Fruit fly (Drosophila melanogaster) whole organism, embryonic: ENCODE results near the gene Neurl4.
A peak's percentile ranks its signal among the peaks of the same experiment; 100 is the strongest.

Experiments
- B-H2 ChIP-seq: fragments of 200-800 bp; sonication (Bioruptor generic); optimal IDR thresholded peaks from 2 replicates; lab custom pipeline; 2018; ENCODE audit warnings: missing biosample characterization, mild to moderate bottlenecking, missing genetic modification characterization
- Bdp1 ChIP-seq: fragments of 200-800 bp; sonication (Bioruptor generic); optimal IDR thresholded peaks from 3 replicates; lab custom pipeline; 2016; ENCODE audit warnings: missing biosample characterization, missing genetic modification characterization
- Bteb2 ChIP-seq: fragments of 200-800 bp; sonication (Bioruptor generic); optimal IDR thresholded peaks from 2 replicates; lab custom pipeline; 2016; ENCODE audit warnings: missing biosample characterization, missing genetic modification characterization
- C15 ChIP-seq: fragments of 200-800 bp; sonication (Bioruptor generic); IDR thresholded peaks from 3 replicates; pipeline ENCODE4 v1.3.6; 2022; ENCODE audit warnings: missing biosample characterization, missing genetic modification characterization
- CG10366 ChIP-seq: fragments of 200-800 bp; sonication (Bioruptor generic); IDR thresholded peaks from 2 replicates; pipeline ENCODE4 v1.3.6; 2022; ENCODE audit warnings: missing biosample characterization, missing genetic modification characterization
- CG10654 ChIP-seq: fragments of 200-800 bp; sonication (Bioruptor generic); optimal IDR thresholded peaks from 2 replicates; lab custom pipeline; 2016; ENCODE audit warnings: missing biosample characterization, missing genetic modification characterization
- CG12219 ChIP-seq: fragments of 200-800 bp; sonication (Bioruptor generic); optimal IDR thresholded peaks from 3 replicates; lab custom pipeline; 2018; ENCODE audit warnings: missing biosample characterization, mild to moderate bottlenecking, missing genetic modification characterization
- CG12391 ChIP-seq: fragments of 200-800 bp; sonication (Bioruptor generic); optimal IDR thresholded peaks from 3 replicates; lab custom pipeline; 2018; ENCODE audit warnings: missing biosample characterization, mild to moderate bottlenecking, missing genetic modification characterization, moderate library complexity
- CG12769 ChIP-seq: fragments of 200-800 bp; sonication (Bioruptor generic); optimal IDR thresholded peaks from 2 replicates; lab custom pipeline; 2019; ENCODE audit warnings: missing biosample characterization, mild to moderate bottlenecking, missing genetic modification characterization, moderate library complexity
- CG13287 ChIP-seq: fragments of 200-800 bp; sonication (Bioruptor generic); IDR thresholded peaks from 2 replicates; pipeline ENCODE4 v1.3.6; 2022; ENCODE audit warnings: missing biosample characterization, missing genetic modification characterization; ENCODE audit not compliant: partially characterized antibody
- CG13894 ChIP-seq: fragments of 200-800 bp; sonication (Bioruptor generic); optimal IDR thresholded peaks from 3 replicates; lab custom pipeline; 2018; ENCODE audit warnings: missing biosample characterization, mild to moderate bottlenecking, missing genetic modification characterization, moderate library complexity
- CG14014 ChIP-seq: fragments of 200-800 bp; sonication (Bioruptor generic); IDR thresholded peaks from 2 replicates; pipeline ENCODE4 v1.3.6; 2022; ENCODE audit warnings: missing biosample characterization, missing genetic modification characterization
- CG15011 ChIP-seq: fragments of 200-800 bp; sonication (Bioruptor generic); optimal IDR thresholded peaks from 3 replicates; lab custom pipeline; 2018; ENCODE audit warnings: missing biosample characterization, mild to moderate bottlenecking, missing genetic modification characterization
- CG16813 ChIP-seq: fragments of 200-800 bp; sonication (Bioruptor generic); IDR thresholded peaks from 3 replicates; pipeline ENCODE4 v1.3.6; 2022; ENCODE audit warnings: missing biosample characterization, missing genetic modification characterization; ENCODE audit not compliant: partially characterized antibody
- CG17829 ChIP-seq: fragments of 200-800 bp; optimal IDR thresholded peaks from 2 replicates; lab custom pipeline; 2019; ENCODE audit warnings: missing biosample characterization, mild to moderate bottlenecking, missing genetic modification characterization, moderate library complexity
- CG30403 ChIP-seq: fragments of 200-800 bp; sonication (Bioruptor generic); optimal IDR thresholded peaks from 3 replicates; lab custom pipeline; 2016; ENCODE audit warnings: missing biosample characterization, missing genetic modification characterization
- CG30431 ChIP-seq: fragments of 200-800 bp; sonication (Bioruptor generic); optimal IDR thresholded peaks from 2 replicates; lab custom pipeline; 2017; ENCODE audit warnings: missing biosample characterization, missing genetic modification characterization
- CG31365 ChIP-seq: fragments of 200-800 bp; sonication (Bioruptor generic); optimal IDR thresholded peaks from 2 replicates; lab custom pipeline; 2018; ENCODE audit warnings: missing biosample characterization, mild to moderate bottlenecking, missing genetic modification characterization
- CG3407 ChIP-seq: fragments of 200-800 bp; sonication (Bioruptor generic); optimal IDR thresholded peaks from 2 replicates; lab custom pipeline; 2018; ENCODE audit warnings: missing biosample characterization, mild to moderate bottlenecking, missing genetic modification characterization
- CG4617 ChIP-seq: fragments of 200-800 bp; sonication (Bioruptor generic); optimal IDR thresholded peaks from 3 replicates; lab custom pipeline; 2016; ENCODE audit warnings: missing biosample characterization, missing genetic modification characterization, borderline replicate concordance
- CG6254 ChIP-seq: fragments of 200-800 bp; sonication (Bioruptor generic); optimal IDR thresholded peaks from 3 replicates; lab custom pipeline; 2017; ENCODE audit warnings: mild to moderate bottlenecking, missing biosample characterization, missing genetic modification reagents, missing genetic modification characterization
- CG7963 ChIP-seq: fragments of 200-800 bp; sonication (Bioruptor generic); IDR thresholded peaks from 3 replicates; pipeline ENCODE4 v1.3.6; 2022; ENCODE audit warnings: missing biosample characterization, missing genetic modification characterization; ENCODE audit not compliant: partially characterized antibody
- CHES-1-like ChIP-seq: fragments of 200-800 bp; sonication (Bioruptor generic); optimal IDR thresholded peaks from 2 replicates; lab custom pipeline; 2016; ENCODE audit warnings: missing biosample characterization, missing genetic modification characterization
- Chrac-16 ChIP-seq: fragments of 200-800 bp; sonication (Bioruptor generic); optimal IDR thresholded peaks from 3 replicates; lab custom pipeline; 2016; ENCODE audit warnings: missing biosample characterization, missing genetic modification characterization
- CrebB ChIP-seq: fragments of 200-800 bp; sonication (Bioruptor generic); optimal IDR thresholded peaks from 3 replicates; lab custom pipeline; 2018; ENCODE audit warnings: missing biosample characterization, mild to moderate bottlenecking, missing genetic modification characterization
- Dfd ChIP-seq, 2 experiments: fragments of >200 bp; optimal IDR thresholded peaks; 2 replicates each; lab custom pipeline; 2017; ENCODE audit warnings: missing biosample characterization in 2 of 2, missing genetic modification characterization in 2 of 2
- Elba2 ChIP-seq: fragments of 200-800 bp; sonication (Bioruptor generic); optimal IDR thresholded peaks from 3 replicates; lab custom pipeline; 2016; ENCODE audit warnings: missing biosample characterization, missing genetic modification characterization
- Fer2 ChIP-seq: fragments of 200-800 bp; sonication (Bioruptor generic); optimal IDR thresholded peaks from 2 replicates; lab custom pipeline; 2018; ENCODE audit warnings: missing biosample characterization, mild to moderate bottlenecking, missing genetic modification characterization, moderate library complexity
- Hr39 ChIP-seq: fragments of >200 bp; optimal IDR thresholded peaks from 2 replicates; lab custom pipeline; 2017
- Nf-YA ChIP-seq: fragments of 200-800 bp; sonication (Bioruptor generic); IDR thresholded peaks from 2 replicates; pipeline ENCODE4 v1.3.6; 2022; ENCODE audit warnings: missing biosample characterization, missing genetic modification characterization
- Nf-YB ChIP-seq: fragments of 200-800 bp; sonication (Bioruptor generic); optimal IDR thresholded peaks from 3 replicates; lab custom pipeline; 2019; ENCODE audit warnings: missing biosample characterization, mild to moderate bottlenecking, missing genetic modification characterization, moderate library complexity
- br ChIP-seq: fragments of >200 bp; optimal IDR thresholded peaks from 2 replicates; lab custom pipeline; 2017
- caup ChIP-seq: fragments of 200-800 bp; sonication (Bioruptor generic); optimal IDR thresholded peaks from 3 replicates; lab custom pipeline; 2017; ENCODE audit warnings: missing biosample characterization, mild to moderate bottlenecking, missing genetic modification characterization, moderate library complexity; ENCODE audit not compliant: severe bottlenecking
- chn ChIP-seq: fragments of 200-800 bp; sonication (Bioruptor generic); optimal IDR thresholded peaks from 2 replicates; lab custom pipeline; 2016; ENCODE audit warnings: missing biosample characterization, missing genetic modification characterization
- ci ChIP-seq: fragments of 200-800 bp; sonication (Bioruptor generic); IDR thresholded peaks from 3 replicates; pipeline ENCODE4 v1.3.6; 2022; ENCODE audit warnings: missing biosample characterization, missing genetic modification characterization
- dan ChIP-seq: fragments of 200-800 bp; sonication (Bioruptor generic); IDR thresholded peaks from 2 replicates; pipeline ENCODE4 v1.3.6; 2022; ENCODE audit warnings: missing biosample characterization, missing genetic modification characterization
- dmrt99B ChIP-seq: fragments of 200-800 bp; sonication (Bioruptor generic); optimal IDR thresholded peaks from 2 replicates; lab custom pipeline; 2018; ENCODE audit warnings: missing biosample characterization, mild to moderate bottlenecking, missing genetic modification characterization, moderate library complexity
- dpn ChIP-seq, 2 experiments: fragments of 200-800 bp; sonication (Bioruptor generic); optimal IDR thresholded peaks; 3 replicates each; lab custom pipeline; 2016; ENCODE audit warnings: missing biosample characterization in 2 of 2, missing genetic modification characterization in 2 of 2
- fd64A ChIP-seq: fragments of 200-800 bp; sonication (Bioruptor generic); optimal IDR thresholded peaks from 3 replicates; lab custom pipeline; 2018; ENCODE audit warnings: missing biosample characterization, mild to moderate bottlenecking, missing genetic modification characterization
- ftz-f1 ChIP-seq: fragments of 200-800 bp; sonication (Bioruptor generic); optimal IDR thresholded peaks from 2 replicates; lab custom pipeline; 2016; ENCODE audit warnings: missing biosample characterization, missing genetic modification characterization
- gro ChIP-seq: fragments of 200-800 bp; sonication (Bioruptor generic); optimal IDR thresholded peaks from 2 replicates; lab custom pipeline; 2016; ENCODE audit warnings: missing biosample characterization, missing genetic modification characterization
- kay ChIP-seq: fragments of 200-800 bp; sonication (Bioruptor generic); optimal IDR thresholded peaks from 2 replicates; lab custom pipeline; 2016; ENCODE audit warnings: missing biosample characterization, missing genetic modification characterization
- luna ChIP-seq: fragments of 200-800 bp; sonication (Bioruptor generic); optimal IDR thresholded peaks from 2 replicates; lab custom pipeline; 2016; ENCODE audit warnings: missing biosample characterization, missing genetic modification characterization
- nom ChIP-seq: fragments of 200-800 bp; sonication (Bioruptor generic); optimal IDR thresholded peaks from 2 replicates; lab custom pipeline; 2017; ENCODE audit warnings: missing biosample characterization, missing genetic modification characterization, mild to moderate bottlenecking, moderate library complexity, missing genetic modification reagents
- rib ChIP-seq: fragments of 200-800 bp; sonication (Bioruptor generic); IDR thresholded peaks from 2 replicates; pipeline ENCODE4 v1.3.6; 2022; ENCODE audit warnings: missing biosample characterization, missing genetic modification characterization
- row ChIP-seq: fragments of 200-800 bp; sonication (Bioruptor generic); IDR thresholded peaks from 3 replicates; pipeline ENCODE4 v1.3.6; 2022; ENCODE audit warnings: missing biosample characterization, missing genetic modification characterization
- sima ChIP-seq: fragments of 200-800 bp; sonication (Bioruptor generic); optimal IDR thresholded peaks from 2 replicates; lab custom pipeline; 2016; ENCODE audit warnings: missing biosample characterization, missing genetic modification characterization
- trem ChIP-seq: fragments of 200-800 bp; optimal IDR thresholded peaks from 3 replicates; lab custom pipeline; 2019; ENCODE audit warnings: missing biosample characterization, mild to moderate bottlenecking, missing genetic modification characterization, moderate library complexity
- usp ChIP-seq: fragments of >200 bp; optimal IDR thresholded peaks from 2 replicates; lab custom pipeline; 2017; ENCODE audit warnings: missing biosample characterization, missing genetic modification characterization
- vvl ChIP-seq: fragments of 200-800 bp; sonication (Bioruptor generic); IDR thresholded peaks from 2 replicates; pipeline ENCODE4 v1.3.6; 2022; ENCODE audit warnings: missing biosample characterization, missing genetic modification characterization
- z ChIP-seq: fragments of 200-800 bp; sonication (Bioruptor generic); IDR thresholded peaks from 3 replicates; pipeline ENCODE4 v1.3.6; 2022; ENCODE audit warnings: missing biosample characterization, missing genetic modification characterization

Gene Neurl4

dm6 chr3L:14004963-14005458 is 44.7 kb downstream of the Neurl4 start (continued):
- TF ChIP-seq CG15011 (GFP tag; lab: Kevin White, UChicago): peak; percentile 88
- TF ChIP-seq gro: peak; percentile 93
- peak; percentile 94 for TF ChIP-seq CG12219
- peak; percentile 94 for TF ChIP-seq CG12391 (tag; lab: Kevin White, UChicago)
- peak; percentile 93 for TF ChIP-seq CG30431 (GFP tag; lab: Kevin White, UChicago)
- peak; percentile 87 for TF ChIP-seq Bdp1 (GFP tag; lab: Kevin White, UChicago)
- TF ChIP-seq CG6254 (GFP tag; lab: Kevin White, UChicago): peak; percentile 89
- peak; percentile 94 for TF ChIP-seq CG10654 (GFP tag; lab: Kevin White, UChicago)
- peak; percentile 82 for TF ChIP-seq CG31365 (tag; lab: Kevin White, UChicago)
- TF ChIP-seq CG14014 (GFP tag; lab: Robert Waterston, UW): peak; percentile 96
- no peak for TF ChIP-seq usp (GFP tag; lab: Kevin White, UChicago)
- peak; percentile 98 for TF ChIP-seq ci (GFP tag; lab: Robert Waterston, UW)
- TF ChIP-seq ftz-f1 (GFP tag; lab: Kevin White, UChicago): peak; percentile 91
- TF ChIP-seq CG3407 (GFP tag; lab: Kevin White, UChicago): peak; percentile 93
- TF ChIP-seq vvl (GFP tag; lab: Robert Waterston, UW): peak; percentile 97
- no peak for TF ChIP-seq br
- TF ChIP-seq dpn (GFP tag; optimal IDR thresholded peaks at IDR 0.05; lab: Kevin White, UChicago): peak; percentile 97
- TF ChIP-seq rib (GFP tag; lab: Robert Waterston, UW): peak; percentile 77
- peak; percentile 97 for TF ChIP-seq CG30403
- peak; percentile 98 for TF ChIP-seq row (GFP tag; lab: Robert Waterston, UW)
- TF ChIP-seq CG12769: peak; percentile 96
- TF ChIP-seq CG10366: peak; percentile 97
- no peak for TF ChIP-seq Elba2 (GFP tag; lab: Kevin White, UChicago)
- peak; percentile 97 for TF ChIP-seq CHES-1-like (GFP tag; lab: Kevin White, UChicago)
- peak; percentile 87 for TF ChIP-seq CG17829
- peak; percentile 95 for TF ChIP-seq caup
- TF ChIP-seq CrebB: peak; percentile 87
- TF ChIP-seq luna (GFP tag; lab: Kevin White, UChicago): peak; percentile 50
- no peak for TF ChIP-seq Dfd (GFP tag; optimal IDR thresholded peaks at IDR 0.05; lab: Kevin White, UChicago)
- peak; percentile 91 for TF ChIP-seq kay (GFP tag; lab: Kevin White, UChicago)
- no peak for TF ChIP-seq Hr39 (lab: Kevin White, UChicago)
- TF ChIP-seq sima: peak; percentile 69
- no peak for TF ChIP-seq CG16813 (GFP tag; lab: Robert Waterston, UW)
- no peak for TF ChIP-seq dan (GFP tag; lab: Robert Waterston, UW)
- peak; percentile 94 for TF ChIP-seq Chrac-16
- peak; percentile 74 for TF ChIP-seq Nf-YB (GFP tag; lab: Kevin White, UChicago)
- peak; percentile 91 for TF ChIP-seq fd64A (GFP tag; lab: Kevin White, UChicago)
- peak; percentile 81 for TF ChIP-seq trem (tag; lab: Kevin White, UChicago)
- peak; percentile 98 for TF ChIP-seq dmrt99B
- peak; percentile 83; the same call in 2 of the 3 replicates for TF ChIP-seq C15 (GFP tag; lab: Robert Waterston, UW)
- TF ChIP-seq z: no peak
- no peak for TF ChIP-seq CG4617 (GFP tag; lab: Kevin White, UChicago)
- peak; percentile 88 for TF ChIP-seq CG13894
- TF ChIP-seq Fer2 (tag; lab: Kevin White, UChicago): peak; percentile 82
- TF ChIP-seq B-H2 (GFP tag; lab: Kevin White, UChicago): peak; percentile 65
- peak; percentile 95 for TF ChIP-seq Nf-YA (GFP tag; lab: Robert Waterston, UW)
- TF ChIP-seq chn (GFP tag; lab: Kevin White, UChicago): peak; percentile 95
- TF ChIP-seq nom (GFP tag; lab: Kevin White, UChicago): peak; percentile 93
- peak; percentile 92 for TF ChIP-seq Bteb2 (GFP tag; lab: Kevin White, UChicago)
- no peak for TF ChIP-seq CG13287 (GFP tag; lab: Robert Waterston, UW)
- TF ChIP-seq CG7963 (GFP tag; lab: Robert Waterston, UW): no peak
